Fruit fly (Drosophila melanogaster): ENCODE data around the gene Prosalpha4T1.

The Prosalpha4T1 gene

dm6 chr3R:20779969-20780368 lies 31.1 kb upstream of the Prosalpha4T1 start (continued):
- TF ChIP-seq svp (GFP tag), result peak; percentile 91
- TF ChIP-seq CG15336 (GFP tag; IDR thresholded peaks at IDR 0.05), result peak; percentile 80
- peak; percentile 65 for TF ChIP-seq CG7368 (GFP tag; optimal IDR thresholded peaks at IDR 0.05)
- TF ChIP-seq Lpt (GFP tag; optimal IDR thresholded peaks at IDR 0.05), result peak; percentile 66
- peak; percentile 65 for TF ChIP-seq net (GFP tag; optimal IDR thresholded peaks at IDR 0.05)
- TF ChIP-seq CG16779 (tag; optimal IDR thresholded peaks at IDR 0.05), result peak; percentile 76
- TF ChIP-seq CG6808 (GFP tag; optimal IDR thresholded peaks at IDR 0.05), result peak; percentile 72
- no peak for TF ChIP-seq Hr4 (GFP tag; optimal IDR thresholded peaks at IDR 0.05)
- TF ChIP-seq cyc (GFP tag; optimal IDR thresholded peaks at IDR 0.05), result no peak
- TF ChIP-seq CG6792 (GFP tag; optimal IDR thresholded peaks at IDR 0.05), result peak; percentile 26
- TF ChIP-seq fd59A (GFP tag; optimal IDR thresholded peaks at IDR 0.05), result peak; percentile 12
- peak; percentile 49 for TF ChIP-seq CG34406 (GFP tag; optimal IDR thresholded peaks at IDR 0.05)
- TF ChIP-seq lz (GFP tag; optimal IDR thresholded peaks at IDR 0.05), result no peak
- peak; percentile 79; the same call in 2 of the 3 replicates for TF ChIP-seq eg (GFP tag; IDR thresholded peaks at IDR 0.05)
- peak; percentile 11 for TF ChIP-seq Smox (GFP tag; optimal IDR thresholded peaks at IDR 0.05)
- TF ChIP-seq CG10669 (GFP tag; optimal IDR thresholded peaks at IDR 0.05), result peak; percentile 44
- TF ChIP-seq ss (GFP tag; optimal IDR thresholded peaks at IDR 0.05), result peak; percentile 85 to 91
- peak; percentile 84 for TF ChIP-seq CG9139 (GFP tag; optimal IDR thresholded peaks at IDR 0.05)
- peak; percentile 82 for TF ChIP-seq Blimp-1 (GFP tag; optimal IDR thresholded peaks at IDR 0.05)

- TF ChIP-seq CG6163 (GFP tag; IDR thresholded peaks at IDR 0.05), result no peak
- TF ChIP-seq Eip93F (GFP tag; optimal IDR thresholded peaks at IDR 0.05), result no peak
- TF ChIP-seq Gug (GFP tag; IDR thresholded peaks at IDR 0.05), result no peak
- no peak for TF ChIP-seq CG10669 (GFP tag; optimal IDR thresholded peaks at IDR 0.05)
- TF ChIP-seq Sox14 (GFP tag; optimal IDR thresholded peaks at IDR 0.05), result no peak
- TF ChIP-seq CG3919 (GFP tag; optimal IDR thresholded peaks at IDR 0.05), result no peak
- TF ChIP-seq Eip75B (GFP tag; optimal IDR thresholded peaks at IDR 0.05), result no peak
- no peak for TF ChIP-seq Eip78C (GFP tag)
- no peak for TF ChIP-seq Hr38 (GFP tag; optimal IDR thresholded peaks at IDR 0.05)
- no peak for TF ChIP-seq CG3032 (tag; optimal IDR thresholded peaks at IDR 0.05)
- no peak for TF ChIP-seq CG8319 (GFP tag; optimal IDR thresholded peaks at IDR 0.05)
Measured at dm6 chr3R:20779545-20779944, 30.7 kb upstream of the Prosalpha4T1 start.

dm6 chr3R:20778285-20778926 lies 29.5 kb upstream of the Prosalpha4T1 start:
- peak; percentile 98 for TF ChIP-seq CG8119 (GFP tag; IDR thresholded peaks at IDR 0.05)
- peak; percentile 89 for TF ChIP-seq CG11294 (GFP tag; IDR thresholded peaks at IDR 0.05)
- peak; percentile 31 for TF ChIP-seq Ets21C (GFP tag; optimal IDR thresholded peaks at IDR 0.05)
- TF ChIP-seq CG6792 (GFP tag; optimal IDR thresholded peaks at IDR 0.05), result peak; percentile 80
- TF ChIP-seq CG9139 (GFP tag; optimal IDR thresholded peaks at IDR 0.05), result peak; percentile 98
- peak; percentile 88 for TF ChIP-seq CG7368 (GFP tag; optimal IDR thresholded peaks at IDR 0.05)
- peak; percentile 99 for TF ChIP-seq ss (GFP tag; optimal IDR thresholded peaks at IDR 0.05)
- TF ChIP-seq lz (GFP tag; optimal IDR thresholded peaks at IDR 0.05), result peak; percentile 37
- peak; percentile 71 for TF ChIP-seq Sox14 (GFP tag; optimal IDR thresholded peaks at IDR 0.05)
- TF ChIP-seq CG6163 (GFP tag; IDR thresholded peaks at IDR 0.05), result peak; percentile 99
- peak; percentile 79 for TF ChIP-seq dac (GFP tag; optimal IDR thresholded peaks at IDR 0.05)
- peak; percentile 87 for TF ChIP-seq CG3919 (GFP tag; optimal IDR thresholded peaks at IDR 0.05)
- TF ChIP-seq CG16779 (tag; optimal IDR thresholded peaks at IDR 0.05), result peak; percentile 97
- TF ChIP-seq Smox (GFP tag; optimal IDR thresholded peaks at IDR 0.05), result peak; percentile 54
- TF ChIP-seq esn (GFP tag; optimal IDR thresholded peaks at IDR 0.05), result peak; percentile 69
- TF ChIP-seq spab (GFP tag; optimal IDR thresholded peaks at IDR 0.05), result peak; percentile 93
- peak; percentile 71 for TF ChIP-seq OdsH (GFP tag; optimal IDR thresholded peaks at IDR 0.05)
- TF ChIP-seq CG32006 (GFP tag; optimal IDR thresholded peaks at IDR 0.05), result peak; percentile 79
- TF ChIP-seq Gug (GFP tag; IDR thresholded peaks at IDR 0.05), result peak; percentile 93
- peak; percentile 87 for TF ChIP-seq CG3032 (tag; optimal IDR thresholded peaks at IDR 0.05)
- TF ChIP-seq fd85E (GFP tag; optimal IDR thresholded peaks at IDR 0.05), result peak; percentile 98
- peak; percentile 97 for TF ChIP-seq Eip93F (GFP tag; optimal IDR thresholded peaks at IDR 0.05)
- TF ChIP-seq Ets96B (tag; optimal IDR thresholded peaks at IDR 0.05), result peak; percentile 95
- peak; percentile 62 for TF ChIP-seq achi (GFP tag; optimal IDR thresholded peaks at IDR 0.05)
- peak; percentile 16 for TF ChIP-seq acj6 (GFP tag; optimal IDR thresholded peaks at IDR 0.05)
- no peak for TF ChIP-seq Hr39 (GFP tag; optimal IDR thresholded peaks at IDR 0.05)
- TF ChIP-seq CG8319 (GFP tag; optimal IDR thresholded peaks at IDR 0.05), result peak; percentile 77
- TF ChIP-seq Sox102F (GFP tag; optimal IDR thresholded peaks at IDR 0.05), result peak; percentile 79
- peak; percentile 94 for TF ChIP-seq svp (GFP tag)
- peak; percentile 94 for TF ChIP-seq CG1621 (tag; optimal IDR thresholded peaks at IDR 0.05)
- peak; percentile 70 for TF ChIP-seq pdm3 (GFP tag; optimal IDR thresholded peaks at IDR 0.05)
- TF ChIP-seq CG10669 (GFP tag; optimal IDR thresholded peaks at IDR 0.05), result peak; percentile 88
- TF ChIP-seq CG10631 (GFP tag; optimal IDR thresholded peaks at IDR 0.05), result no peak
- TF ChIP-seq Eip78C (GFP tag), result peak; percentile 94
